Fruit fly (Drosophila melanogaster): ENCODE data around the gene CG4572.

Gene CG4572

DNA sequence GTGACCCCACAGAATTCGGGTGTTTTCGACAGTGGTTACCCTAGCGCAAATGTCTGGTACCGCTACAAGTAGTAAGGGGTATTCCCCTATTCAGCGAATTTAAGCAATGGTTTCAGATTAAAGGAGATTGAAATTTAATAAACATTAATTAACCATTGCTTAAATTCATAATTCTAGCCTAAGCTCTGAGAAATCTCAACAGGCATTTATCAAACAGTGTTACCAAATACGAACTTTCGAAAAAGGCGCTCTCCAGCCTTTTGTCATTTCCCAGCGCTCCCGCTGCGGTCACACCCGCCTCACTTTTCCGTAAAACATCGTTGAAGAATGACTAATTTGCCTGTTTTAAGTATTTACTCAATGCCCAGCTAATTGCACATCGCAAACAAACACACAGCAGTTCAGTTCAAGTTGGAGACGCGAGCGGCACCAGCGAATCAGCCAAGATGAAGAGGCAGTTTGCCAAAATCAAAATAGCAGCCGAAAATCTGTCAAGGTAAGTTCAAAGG lies 40.7 kb upstream of the CG4572 start, which contains the start of the genes Surf6 and RhoGAP92B (continued):
- peak; percentile 76 for TF ChIP-seq CG31441 (GFP tag; IDR thresholded peaks at IDR 0.05)
- TF ChIP-seq sens (GFP tag), result peak; percentile 96
- TF ChIP-seq lab (GFP tag; optimal IDR thresholded peaks at IDR 0.05), result peak; percentile 79
- TF ChIP-seq toy (GFP tag; IDR thresholded peaks at IDR 0.05), result peak; percentile 24; the same call in 1 of the 2 replicates
- TF ChIP-seq CG5180 (GFP tag; optimal IDR thresholded peaks at IDR 0.05), result no peak
- TF ChIP-seq Ravus (GFP tag; IDR thresholded peaks at IDR 0.05), result no peak
- TF ChIP-seq CG11085 (GFP tag; IDR thresholded peaks at IDR 0.05), result no peak
- TF ChIP-seq CG10274 (GFP tag; optimal IDR thresholded peaks at IDR 0.05), result no peak
- TF ChIP-seq CG10147 (GFP tag; optimal IDR thresholded peaks at IDR 0.05), result peak; percentile 38
- TF ChIP-seq Blimp-1 (GFP tag; optimal IDR thresholded peaks at IDR 0.05), result peak; percentile 46
- TF ChIP-seq HLH54F (GFP tag; optimal IDR thresholded peaks at IDR 0.05), result peak; percentile 58
- no peak for TF ChIP-seq crol (GFP tag; IDR thresholded peaks at IDR 0.05)
- peak; percentile 23 for TF ChIP-seq fd64A (GFP tag; optimal IDR thresholded peaks at IDR 0.05)
- TF ChIP-seq CG34224 (GFP tag; IDR thresholded peaks at IDR 0.05; ENCODE audit: partially characterized antibody), result no peak
- peak; percentile 70 for TF ChIP-seq Vsx1 (GFP tag; optimal IDR thresholded peaks at IDR 0.05)
- TF ChIP-seq Mes4 (GFP tag; optimal IDR thresholded peaks at IDR 0.05), result peak; percentile 68
- TF ChIP-seq ap (GFP tag; IDR thresholded peaks at IDR 0.05), result no peak
- no peak for TF ChIP-seq Usf (GFP tag; optimal IDR thresholded peaks at IDR 0.05)
- peak; percentile 33 for TF ChIP-seq B-H2 (GFP tag; optimal IDR thresholded peaks at IDR 0.05)
- no peak for TF ChIP-seq emc (GFP tag; optimal IDR thresholded peaks at IDR 0.05)
- TF ChIP-seq CG7839 (tag; optimal IDR thresholded peaks at IDR 0.05), result peak; percentile 53
- no peak for TF ChIP-seq fd102C (GFP tag; optimal IDR thresholded peaks at IDR 0.05)
- peak; percentile 32 for TF ChIP-seq CG11398 (GFP tag; optimal IDR thresholded peaks at IDR 0.05)
- no peak for TF ChIP-seq tna (GFP tag; IDR thresholded peaks at IDR 0.05; ENCODE audit: partially characterized antibody)
- TF ChIP-seq CG3407 (GFP tag; optimal IDR thresholded peaks at IDR 0.05), result peak; percentile 17
- peak; percentile 53 for TF ChIP-seq CG10979 (tag; optimal IDR thresholded peaks at IDR 0.05)
- TF ChIP-seq bsh (GFP tag; optimal IDR thresholded peaks at IDR 0.05), result peak; percentile 4 to 56
- TF ChIP-seq wor (GFP tag; IDR thresholded peaks at IDR 0.05), result no peak
- no peak for TF ChIP-seq gce (GFP tag; IDR thresholded peaks at IDR 0.05)
- no peak for TF ChIP-seq D (optimal IDR thresholded peaks at IDR 0.05)
- TF ChIP-seq D (GFP tag; optimal IDR thresholded peaks at IDR 0.05), result peak; percentile 31
- peak; percentile 68 for TF ChIP-seq CG10431 (GFP tag; optimal IDR thresholded peaks at IDR 0.05)
- peak; percentile 33 for TF ChIP-seq bigmax (GFP tag; optimal IDR thresholded peaks at IDR 0.05)
- TF ChIP-seq C15 (GFP tag; IDR thresholded peaks at IDR 0.05), result no peak
- peak; percentile 84 for TF ChIP-seq E2f2 (GFP tag; IDR thresholded peaks at IDR 0.05)
- no peak for TF ChIP-seq bowl (GFP tag; IDR thresholded peaks at IDR 0.05)
- TF ChIP-seq CG2120 (GFP tag; optimal IDR thresholded peaks at IDR 0.05), result peak; percentile 65
- TF ChIP-seq CG14441 (GFP tag; IDR thresholded peaks at IDR 0.05), result peak; percentile 61; the same call in 1 of the 2 replicates
- 0 out of 2 replicates have a peak, but pooled peaks have one; percentile 23 for TF ChIP-seq CG17612 (GFP tag; IDR thresholded peaks at IDR 0.05)
- TF ChIP-seq CG12155 (GFP tag; optimal IDR thresholded peaks at IDR 0.05), result peak; percentile 56
- TF ChIP-seq btn (GFP tag; optimal IDR thresholded peaks at IDR 0.05), result no peak
- TF ChIP-seq CG6813 (GFP tag; optimal IDR thresholded peaks at IDR 0.05), result peak; percentile 37
- TF ChIP-seq sima (GFP tag; optimal IDR thresholded peaks at IDR 0.05), result no peak
- TF ChIP-seq Fer2 (tag; optimal IDR thresholded peaks at IDR 0.05), result peak; percentile 8
- peak; percentile 67 for TF ChIP-seq Sox100B (GFP tag; optimal IDR thresholded peaks at IDR 0.05)
- peak; percentile 40 for TF ChIP-seq slp2 (GFP tag; optimal IDR thresholded peaks at IDR 0.05)
- TF ChIP-seq odd (GFP tag; optimal IDR thresholded peaks at IDR 0.05), result peak; percentile 47
- peak; percentile 39 for TF ChIP-seq Dek (tag; optimal IDR thresholded peaks at IDR 0.05)
- TF ChIP-seq H2.0 (GFP tag; IDR thresholded peaks at IDR 0.05), result no peak
- no peak for TF ChIP-seq CG13123 (GFP tag; optimal IDR thresholded peaks at IDR 0.05)
- peak; percentile 15 for TF ChIP-seq CG2875 (GFP tag; optimal IDR thresholded peaks at IDR 0.05)
